Worm (Caenorhabditis elegans): ENCODE data around the gene C07E3.9.

C07E3.9 gene

ce11 chrII:10382247-10382646 lies 31.7 kb downstream of the C07E3.9 start (continued):
- TF ChIP-seq fkh-10 (GFP tag; optimal IDR thresholded peaks at IDR 0.05), result no peak
- peak; percentile 70 for TF ChIP-seq aha-1 (tag)
- no peak for TF ChIP-seq gei-8 (GFP tag; optimal IDR thresholded peaks at IDR 0.05)
- peak; percentile 89 for TF ChIP-seq hlh-11 (tag; optimal IDR thresholded peaks at IDR 0.05)
- no peak for TF ChIP-seq ctbp-1 (GFP tag; IDR thresholded peaks at IDR 0.05)
- no peak for TF ChIP-seq arid-1 (GFP tag; conservative IDR thresholded peaks at IDR 0.05)
- TF ChIP-seq ceh-32 (tag; optimal IDR thresholded peaks at IDR 0.05; ENCODE audit: poor library complexity), result no peak
- no peak for TF ChIP-seq snpc-4 (tag; optimal IDR thresholded peaks at IDR 0.05)
- no peak for TF ChIP-seq ztf-11 (tag; optimal IDR thresholded peaks at IDR 0.05)
- no peak for TF ChIP-seq spr-3 (GFP tag; optimal IDR thresholded peaks at IDR 0.05)
- TF ChIP-seq unc-62 (GFP tag; optimal IDR thresholded peaks at IDR 0.05 in 1 of 2), result peak in 1 of 2 experiments; percentile 90
- TF ChIP-seq unc-62 (tag; optimal IDR thresholded peaks at IDR 0.05), result no peak
- TF ChIP-seq nhr-76 (tag; optimal IDR thresholded peaks at IDR 0.05), result no peak
- no peak for TF ChIP-seq zip-2 (tag; optimal IDR thresholded peaks at IDR 0.05)
- TF ChIP-seq D1046.2 (GFP tag; IDR thresholded peaks at IDR 0.05), result 0 out of 2 replicates have a peak, but pooled peaks have one; percentile 34
- TF ChIP-seq lsy-2 (tag; optimal IDR thresholded peaks at IDR 0.05), result peak; percentile 31 to 51
- TF ChIP-seq Y75B8A.6 (GFP tag; IDR thresholded peaks at IDR 0.05), result no peak
- TF ChIP-seq T26A8.4 (GFP tag; IDR thresholded peaks at IDR 0.05), result peak; percentile 56
- TF ChIP-seq dmd-6 (GFP tag; IDR thresholded peaks at IDR 0.05), result peak; percentile 57
- no peak for TF ChIP-seq ceh-82 (tag; optimal IDR thresholded peaks at IDR 0.05)
- no peak for TF ChIP-seq madf-9 (GFP tag; conservative IDR thresholded peaks at IDR 0.05)
- no peak for TF ChIP-seq cey-2 (tag; optimal IDR thresholded peaks at IDR 0.05; ENCODE audit: borderline replicate concordance, insufficient read depth)
- no peak for TF ChIP-seq zfp-2 (tag; optimal IDR thresholded peaks at IDR 0.05)
- no peak for TF ChIP-seq mdt-29 (GFP tag; IDR thresholded peaks at IDR 0.05)
- no peak for TF ChIP-seq F49E8.2 (tag; optimal IDR thresholded peaks at IDR 0.05; ENCODE audit: borderline replicate concordance)
- TF ChIP-seq hif-1 (tag; optimal IDR thresholded peaks at IDR 0.05), result peak in 1 of 2 experiments; percentile 25
- TF ChIP-seq pqm-1 (tag; optimal IDR thresholded peaks at IDR 0.05), result no peak
- no peak for TF ChIP-seq nhr-10 (tag; optimal IDR thresholded peaks at IDR 0.05)
- TF ChIP-seq rbr-2 (tag; optimal IDR thresholded peaks at IDR 0.05), result peak; percentile 49
- TF ChIP-seq lir-3 (tag; optimal IDR thresholded peaks at IDR 0.05), result no peak
- no peak for TF ChIP-seq ces-1 (GFP tag; optimal IDR thresholded peaks at IDR 0.05)
- TF ChIP-seq Y5F2A.4 (GFP tag; optimal IDR thresholded peaks at IDR 0.05), result no peak
- peak; percentile 33; the same call in 1 of the 2 replicates for TF ChIP-seq lin-38 (GFP tag; IDR thresholded peaks at IDR 0.05)
- no peak for TF ChIP-seq nhr-42 (GFP tag; IDR thresholded peaks at IDR 0.05)
- peak; percentile 54; the same call in 1 of the 2 replicates for TF ChIP-seq egl-43 (GFP tag; IDR thresholded peaks at IDR 0.05)
- TF ChIP-seq tag-97 (GFP tag; IDR thresholded peaks at IDR 0.05), result no peak
- TF ChIP-seq dmd-9 (GFP tag; IDR thresholded peaks at IDR 0.05), result no peak
- TF ChIP-seq lin-1 (GFP tag; IDR thresholded peaks at IDR 0.05), result no peak
- peak; percentile 58 for TF ChIP-seq nhr-28 (tag; optimal IDR thresholded peaks at IDR 0.05)
- no peak for TF ChIP-seq F37D6.2 (tag; optimal IDR thresholded peaks at IDR 0.05)
- no peak for TF ChIP-seq daf-8 (GFP tag; IDR thresholded peaks at IDR 0.05)
- TF ChIP-seq ztf-7 (tag; optimal IDR thresholded peaks at IDR 0.05), result no peak
- TF ChIP-seq mxl-3 (GFP tag; optimal IDR thresholded peaks at IDR 0.05), result peak; percentile 72
- no peak for TF ChIP-seq dmd-8 (GFP tag; IDR thresholded peaks at IDR 0.05)
- TF ChIP-seq ZK337.2 (GFP tag; IDR thresholded peaks at IDR 0.05), result no peak
- TF ChIP-seq F10B5.3 (tag; optimal IDR thresholded peaks at IDR 0.05), result no peak
- no peak for TF ChIP-seq ceh-62 (tag; optimal IDR thresholded peaks at IDR 0.05)
- TF ChIP-seq hlh-30 (tag; optimal IDR thresholded peaks at IDR 0.05; ENCODE audit: insufficient read depth), result peak; percentile 67
- peak; percentile 69 for TF ChIP-seq dve-1 (tag; optimal IDR thresholded peaks at IDR 0.05; ENCODE audit: insufficient read depth)
- peak; percentile 39; the same call in 1 of the 2 replicates for TF ChIP-seq set-16 (GFP tag; IDR thresholded peaks at IDR 0.05)
- peak; percentile 38 for TF ChIP-seq duxl-1 (tag; optimal IDR thresholded peaks at IDR 0.05; ENCODE audit: poor library complexity)
- peak; percentile 70 for TF ChIP-seq hmg-1.1 (GFP tag; IDR thresholded peaks at IDR 0.05)
